Worm (Caenorhabditis elegans) whole organism, late embryonic: ENCODE measurements around the gene srxa-14.

ENCODE experiments used
- C38D4.7 ChIP-seq: fragments of 200-800 bp; sonication (Bioruptor generic); optimal IDR thresholded peaks from 2 replicates; lab custom pipeline; 2018; ENCODE audit warnings: mild to moderate bottlenecking, missing genetic modification characterization, moderate library complexity, missing compliant biosample characterization
- K02D7.2 ChIP-seq: sonication (generic microtip); optimal IDR thresholded peaks from 2 replicates; lab custom pipeline; 2017; ENCODE audit warnings: mild to moderate bottlenecking, missing genetic modification characterization, missing compliant biosample characterization
- K09A11.1 ChIP-seq: sonication (generic microtip); optimal IDR thresholded peaks from 2 replicates; lab custom pipeline; 2017; ENCODE audit warnings: antibody characterized with exemption, mild to moderate bottlenecking, missing genetic modification characterization, missing compliant biosample characterization; ENCODE audit not compliant: insufficient read depth
- ceh-18 ChIP-seq: sonication (generic microtip); optimal IDR thresholded peaks from 2 replicates; lab custom pipeline; 2016; ENCODE audit warnings: missing genetic modification characterization, missing compliant biosample characterization
- ceh-2 ChIP-seq: sonication (generic microtip); optimal IDR thresholded peaks from 2 replicates; lab custom pipeline; 2016; ENCODE audit warnings: missing genotype, missing genetic modification characterization, missing compliant biosample characterization
- ceh-24 ChIP-seq: sonication (generic microtip); optimal IDR thresholded peaks from 2 replicates; lab custom pipeline; 2016; ENCODE audit warnings: mild to moderate bottlenecking, missing genetic modification characterization, missing compliant biosample characterization
- ceh-34 ChIP-seq: sonication (generic microtip); optimal IDR thresholded peaks from 2 replicates; lab custom pipeline; 2016; ENCODE audit warnings: mild to moderate bottlenecking, missing genetic modification characterization, missing compliant biosample characterization
- ceh-6 ChIP-seq: fragments of 200-800 bp; sonication (Bioruptor generic); optimal IDR thresholded peaks from 2 replicates; lab custom pipeline; 2018; ENCODE audit warnings: mild to moderate bottlenecking, missing genetic modification characterization, missing compliant biosample characterization
- ceh-9 ChIP-seq: sonication (generic microtip); optimal IDR thresholded peaks from 2 replicates; lab custom pipeline; 2016; ENCODE audit warnings: mild to moderate bottlenecking, missing genetic modification characterization, inconsistent platforms, missing compliant biosample characterization
- dve-1 ChIP-seq: sonication (generic microtip); optimal IDR thresholded peaks from 2 replicates; lab custom pipeline; 2017; ENCODE audit warnings: antibody characterized with exemption, mild to moderate bottlenecking, missing genetic modification characterization, missing compliant biosample characterization
- elt-2 ChIP-seq: sonication (generic microtip); optimal IDR thresholded peaks from 2 replicates; lab custom pipeline; 2016; ENCODE audit warnings: missing genetic modification reagents, missing genetic modification characterization, missing compliant biosample characterization
- eyg-1 ChIP-seq: sonication (generic microtip); optimal IDR thresholded peaks from 2 replicates; lab custom pipeline; 2016; ENCODE audit warnings: missing genotype, missing genetic modification characterization, missing compliant biosample characterization
- fkh-6 ChIP-seq: sonication (generic microtip); optimal IDR thresholded peaks from 2 replicates; lab custom pipeline; 2016; ENCODE audit warnings: missing genetic modification characterization, missing compliant biosample characterization
- hlh-13 ChIP-seq: fragments of 200-800 bp; sonication (Bioruptor generic); optimal IDR thresholded peaks from 2 replicates; lab custom pipeline; 2018; ENCODE audit warnings: mild to moderate bottlenecking, missing genetic modification characterization, missing compliant biosample characterization
- hlh-15 ChIP-seq: sonication (generic microtip); optimal IDR thresholded peaks from 2 replicates; lab custom pipeline; 2016; ENCODE audit warnings: missing genetic modification characterization, missing compliant biosample characterization
- hlh-8 ChIP-seq: sonication (generic microtip); optimal IDR thresholded peaks from 2 replicates; lab custom pipeline; 2016; ENCODE audit warnings: missing genotype, missing genetic modification characterization, missing compliant biosample characterization
- madf-2 ChIP-seq: sonication (generic microtip); optimal IDR thresholded peaks from 2 replicates; lab custom pipeline; 2017; ENCODE audit warnings: missing genetic modification characterization, missing compliant biosample characterization
- nfya-1 ChIP-seq: sonication (generic microtip); optimal IDR thresholded peaks from 2 replicates; lab custom pipeline; 2017; ENCODE audit warnings: missing genetic modification characterization, mild to moderate bottlenecking, missing compliant biosample characterization, antibody characterized with exemption, moderate library complexity
- nhr-11 ChIP-seq: fragments of 150-350 bp; optimal IDR thresholded peaks from 2 replicates; lab custom pipeline; 2014; ENCODE audit warnings: missing biosample characterization, missing genetic modification characterization
- nhr-232 ChIP-seq: sonication (generic microtip); optimal IDR thresholded peaks from 2 replicates; lab custom pipeline; 2016; ENCODE audit warnings: missing genetic modification characterization, missing compliant biosample characterization
- odd-2 ChIP-seq: sonication (generic microtip); optimal IDR thresholded peaks from 2 replicates; lab custom pipeline; 2017; ENCODE audit warnings: antibody characterized with exemption, mild to moderate bottlenecking, missing genetic modification characterization, missing compliant biosample characterization
- pax-1 ChIP-seq: fragments of 150-350 bp; optimal IDR thresholded peaks from 2 replicates; lab custom pipeline; 2014; ENCODE audit warnings: missing biosample characterization, missing genetic modification characterization
- pha-2 ChIP-seq: sonication (generic microtip); optimal IDR thresholded peaks from 2 replicates; lab custom pipeline; 2017; ENCODE audit warnings: mild to moderate bottlenecking, missing genetic modification characterization, missing compliant biosample characterization
- pha-4 ChIP-seq: fragments of 150-350 bp; optimal IDR thresholded peaks from 2 replicates; lab custom pipeline; 2018; ENCODE audit warnings: missing biosample characterization, missing genetic modification reagents, missing genetic modification characterization
- pqm-1 ChIP-seq: sonication (generic microtip); optimal IDR thresholded peaks from 2 replicates; lab custom pipeline; 2016; ENCODE audit warnings: missing genetic modification characterization, missing compliant biosample characterization
- pros-1 ChIP-seq: fragments of 150-350 bp; optimal IDR thresholded peaks from 2 replicates; lab custom pipeline; 2014; ENCODE audit warnings: missing biosample characterization, missing genetic modification reagents, missing genetic modification characterization
- ref-2 ChIP-seq: sonication (generic microtip); optimal IDR thresholded peaks from 2 replicates; lab custom pipeline; 2016; ENCODE audit warnings: missing genetic modification characterization, missing compliant biosample characterization
- sox-2 ChIP-seq: fragments of 200-800 bp; sonication (Bioruptor generic); IDR thresholded peaks from 2 replicates; pipeline ENCODE4 v1.3.6; 2022; ENCODE audit warnings: missing genetic modification reagents, missing genetic modification characterization, missing compliant biosample characterization
- syd-9 ChIP-seq: sonication (generic microtip); optimal IDR thresholded peaks from 2 replicates; lab custom pipeline; 2016; ENCODE audit warnings: mild to moderate bottlenecking, missing genetic modification characterization, moderate library complexity, missing compliant biosample characterization
- tbx-2 ChIP-seq: sonication (generic microtip); optimal IDR thresholded peaks from 2 replicates; lab custom pipeline; 2016; ENCODE audit warnings: missing genetic modification characterization, missing compliant biosample characterization
- tbx-7 ChIP-seq: sonication (generic microtip); optimal IDR thresholded peaks from 2 replicates; lab custom pipeline; 2016; ENCODE audit warnings: missing genotype, missing genetic modification characterization, missing compliant biosample characterization
- unc-55 ChIP-seq: sonication (generic microtip); optimal IDR thresholded peaks from 2 replicates; lab custom pipeline; 2017; ENCODE audit warnings: missing biosample characterization, missing genetic modification reagents, missing genetic modification characterization
- unc-86 ChIP-seq: sonication (generic microtip); optimal IDR thresholded peaks from 2 replicates; lab custom pipeline; 2016; ENCODE audit warnings: missing genetic modification characterization, missing compliant biosample characterization
- ztf-16 ChIP-seq: sonication (generic microtip); optimal IDR thresholded peaks from 2 replicates; lab custom pipeline; 2017; ENCODE audit warnings: missing genetic modification characterization, missing compliant biosample characterization

srxa-14 gene

ce11 chrV:20662474-20662873 lies 23.1 kb downstream of the srxa-14 start:
- TF ChIP-seq K02D7.2 (tag; lab: Kevin White, UChicago) (no peak), nhr-11 (tag; lab: Kevin White, UChicago) (no peak), unc-86 (tag; lab: Kevin White, UChicago) (no peak), pha-2 (tag; lab: Kevin White, UChicago) (no peak), eyg-1 (tag; lab: Kevin White, UChicago) (no peak), pha-4 (tag; lab: Kevin White, UChicago) (no peak), ceh-24 (tag; lab: Kevin White, UChicago) (no peak)

ce11 chrV:20663736-20664135 lies 24.3 kb downstream of the srxa-14 start:
- TF ChIP-seq sox-2 (GFP tag; lab: Robert Waterston, UW) = no peak
- no peak for TF ChIP-seq tbx-7 (tag; lab: Kevin White, UChicago)
- TF ChIP-seq elt-2 = no peak
- no peak for TF ChIP-seq nhr-232
- TF ChIP-seq hlh-13 (GFP tag; lab: Kevin White, UChicago) = no peak
- no peak for TF ChIP-seq ceh-34 (tag; lab: Kevin White, UChicago)
- no peak for TF ChIP-seq pros-1
- TF ChIP-seq, all 69 proteins: peak for 0

ce11 chrV:20664930-20665329 lies 25.5 kb downstream of the srxa-14 start:
- TF ChIP-seq fkh-6 (tag; lab: Kevin White, UChicago) (no peak), ceh-6 (GFP tag; lab: Kevin White, UChicago) (no peak), unc-55 (GFP tag; lab: Kevin White, UChicago) (no peak), ref-2 (no peak), ztf-16 (tag; lab: Kevin White, UChicago) (no peak), ceh-9 (no peak), pax-1 (tag; lab: Kevin White, UChicago) (no peak), K02D7.2 (tag; lab: Kevin White, UChicago) (no peak), dve-1 (tag; lab: Kevin White, UChicago) (no peak)

ce11 chrV:20666905-20667304 lies 27.5 kb downstream of the srxa-14 start, which contains the start of gene mlt-11:
Gene mlt-11 (plus strand): TSS chrV:20667205.
- TF ChIP-seq syd-9 (tag; lab: Kevin White, UChicago) (no peak), ceh-2 (tag; lab: Kevin White, UChicago) (no peak), madf-2 (tag; lab: Kevin White, UChicago) (no peak), odd-2 (tag; lab: Kevin White, UChicago) (no peak), pros-1 (no peak), nfya-1 (tag; lab: Kevin White, UChicago) (no peak), unc-55 (GFP tag; lab: Kevin White, UChicago) (no peak), C38D4.7 (no peak), pqm-1 (tag; lab: Kevin White, UChicago) (no peak)

- no peak for TF ChIP-seq K09A11.1 (tag; lab: Kevin White, UChicago)
- no peak for TF ChIP-seq elt-2
- TF ChIP-seq, all 69 proteins: peak for 0
Measured at ce11 chrV:20670625-20671024, 31.2 kb downstream of the srxa-14 start.

ce11 chrV:20680189-20680588 lies 40.8 kb downstream of the srxa-14 start:
- no peak for TF ChIP-seq unc-55 (GFP tag; lab: Kevin White, UChicago)
- TF ChIP-seq hlh-15 (tag; lab: Kevin White, UChicago) = no peak
- no peak for TF ChIP-seq ceh-18 (tag; lab: Kevin White, UChicago)
- no peak for TF ChIP-seq tbx-2 (tag; lab: Kevin White, UChicago)
- no peak for TF ChIP-seq hlh-8 (tag; lab: Kevin White, UChicago)
